Fruit fly (Drosophila melanogaster) whole organism, embryonic: ENCODE measurements around the gene Ass.

Experiments
- Atf6 ChIP-seq: fragments of 200-800 bp; sonication (Bioruptor generic); IDR thresholded peaks from 2 replicates; pipeline ENCODE4 v1.3.6; 2022; ENCODE audit warnings: missing biosample characterization, missing genetic modification characterization
- CG10654 ChIP-seq: fragments of 200-800 bp; sonication (Bioruptor generic); optimal IDR thresholded peaks from 2 replicates; lab custom pipeline; 2016; ENCODE audit warnings: missing biosample characterization, missing genetic modification characterization
- CG11093 ChIP-seq: fragments of 200-800 bp; sonication (Bioruptor generic); IDR thresholded peaks from 3 replicates; pipeline ENCODE4 v1.3.6; 2022; ENCODE audit warnings: missing biosample characterization, missing genetic modification characterization
- CG11247 ChIP-seq: fragments of 200-800 bp; sonication (Bioruptor generic); IDR thresholded peaks from 2 replicates; pipeline ENCODE4 v1.3.6; 2022; ENCODE audit warnings: missing biosample characterization, missing genetic modification characterization
- CG1233 ChIP-seq: fragments of 200-800 bp; sonication (Bioruptor generic); optimal IDR thresholded peaks from 4 replicates; lab custom pipeline; 2018; ENCODE audit warnings: missing biosample characterization, mild to moderate bottlenecking, missing genetic modification characterization
- CG12769 ChIP-seq: fragments of 200-800 bp; sonication (Bioruptor generic); optimal IDR thresholded peaks from 2 replicates; lab custom pipeline; 2019; ENCODE audit warnings: missing biosample characterization, mild to moderate bottlenecking, missing genetic modification characterization, moderate library complexity
- CG12942 ChIP-seq: fragments of 200-800 bp; sonication (Bioruptor generic); optimal IDR thresholded peaks from 3 replicates; lab custom pipeline; 2016; ENCODE audit warnings: missing biosample characterization, missing genetic modification characterization
- CG13424 ChIP-seq: fragments of 200-800 bp; sonication (Bioruptor generic); optimal IDR thresholded peaks from 2 replicates; lab custom pipeline; 2019; ENCODE audit warnings: missing biosample characterization, mild to moderate bottlenecking, missing genetic modification characterization, moderate library complexity
- CG14710 ChIP-seq: fragments of 200-800 bp; sonication (Bioruptor generic); optimal IDR thresholded peaks from 3 replicates; lab custom pipeline; 2019; ENCODE audit warnings: missing biosample characterization, mild to moderate bottlenecking, missing genetic modification characterization, moderate library complexity
- CG15601 ChIP-seq: fragments of 200-800 bp; sonication (Bioruptor generic); optimal IDR thresholded peaks from 3 replicates; lab custom pipeline; 2019; ENCODE audit warnings: missing biosample characterization, mild to moderate bottlenecking, missing genetic modification characterization, moderate library complexity
- CG17359 ChIP-seq: fragments of 200-800 bp; sonication (Bioruptor generic); optimal IDR thresholded peaks from 3 replicates; lab custom pipeline; 2018; ENCODE audit warnings: missing biosample characterization, mild to moderate bottlenecking, missing genetic modification characterization, moderate library complexity
- CG31365 ChIP-seq: fragments of 200-800 bp; sonication (Bioruptor generic); optimal IDR thresholded peaks from 2 replicates; lab custom pipeline; 2018; ENCODE audit warnings: missing biosample characterization, mild to moderate bottlenecking, missing genetic modification characterization
- CG31441 ChIP-seq: fragments of 200-800 bp; sonication (Bioruptor generic); IDR thresholded peaks from 2 replicates; pipeline ENCODE4 v1.3.6; 2022; ENCODE audit warnings: missing biosample characterization, missing genetic modification characterization
- CG3838 ChIP-seq: fragments of 200-800 bp; sonication (Bioruptor generic); optimal IDR thresholded peaks from 3 replicates; lab custom pipeline; 2016; ENCODE audit warnings: missing biosample characterization, missing genetic modification characterization
- CG43689 ChIP-seq: fragments of 200-800 bp; sonication (Bioruptor generic); IDR thresholded peaks from 2 replicates; pipeline ENCODE4 v1.3.6; 2022; ENCODE audit warnings: missing biosample characterization, missing genetic modification characterization
- CG6254 ChIP-seq: fragments of 200-800 bp; sonication (Bioruptor generic); optimal IDR thresholded peaks from 3 replicates; lab custom pipeline; 2017; ENCODE audit warnings: mild to moderate bottlenecking, missing biosample characterization, missing genetic modification reagents, missing genetic modification characterization
- CG7271 ChIP-seq: fragments of 200-800 bp; sonication (Bioruptor generic); optimal IDR thresholded peaks from 2 replicates; lab custom pipeline; 2018; ENCODE audit warnings: missing biosample characterization, mild to moderate bottlenecking, missing genetic modification characterization, moderate library complexity
- CG7372 ChIP-seq: fragments of 200-800 bp; sonication (Bioruptor generic); IDR thresholded peaks from 2 replicates; pipeline ENCODE4 v1.3.6; 2022; ENCODE audit warnings: missing biosample characterization, missing genetic modification characterization
- D ChIP-seq, 2 experiments: fragments of 200-800 bp in 1 of 2; fragments of >200 bp in 1 of 2; sonication (Bioruptor generic) in 1 of 2; optimal IDR thresholded peaks; 2 replicates in 1 of 2; 3 replicates in 1 of 2; lab custom pipeline; 2017; ENCODE audit warnings: mild to moderate bottlenecking in 1 of 2, missing biosample characterization in 1 of 2, missing genetic modification characterization in 1 of 2, missing genetic modification reagents in 1 of 2
- Dad ChIP-seq: fragments of 200-800 bp; sonication (Bioruptor generic); optimal IDR thresholded peaks from 3 replicates; lab custom pipeline; 2016; ENCODE audit warnings: missing biosample characterization, missing genetic modification characterization
- Dek ChIP-seq: fragments of 200-800 bp; sonication (Bioruptor generic); optimal IDR thresholded peaks from 3 replicates; lab custom pipeline; 2019; ENCODE audit warnings: missing biosample characterization, mild to moderate bottlenecking, missing genetic modification characterization, moderate library complexity
- E2f1 ChIP-seq: fragments of 200-800 bp; sonication (Bioruptor generic); IDR thresholded peaks from 2 replicates; pipeline ENCODE4 v1.3.6; 2022; ENCODE audit warnings: missing biosample characterization, missing genetic modification characterization
- E2f2 ChIP-seq: fragments of 200-800 bp; sonication (Bioruptor generic); IDR thresholded peaks from 2 replicates; pipeline ENCODE4 v1.3.6; 2022; ENCODE audit warnings: missing biosample characterization, missing genetic modification characterization
- H2.0 ChIP-seq: fragments of 200-800 bp; sonication (Bioruptor generic); IDR thresholded peaks from 2 replicates; pipeline ENCODE4 v1.3.6; 2022; ENCODE audit warnings: missing biosample characterization, missing genetic modification characterization
- Hr39 ChIP-seq: fragments of >200 bp; optimal IDR thresholded peaks from 2 replicates; lab custom pipeline; 2017
- Hr51 ChIP-seq, 2 experiments: fragments of 200-800 bp; sonication (Bioruptor generic); optimal IDR thresholded peaks; 2 replicates in 1 of 2; 3 replicates in 1 of 2; lab custom pipeline; 2016 to 2018; ENCODE audit warnings: missing biosample characterization in 2 of 2, missing genetic modification characterization in 2 of 2, mild to moderate bottlenecking in 1 of 2, moderate library complexity in 1 of 2
- Lim3 ChIP-seq: fragments of 200-800 bp; sonication (Bioruptor generic); IDR thresholded peaks from 2 replicates; pipeline ENCODE4 v1.3.6; 2022; ENCODE audit warnings: missing biosample characterization, missing genetic modification characterization
- Mes4 ChIP-seq: fragments of 200-800 bp; sonication (Bioruptor generic); optimal IDR thresholded peaks from 2 replicates; lab custom pipeline; 2016; ENCODE audit warnings: missing biosample characterization, missing genetic modification characterization
- Nf-YC ChIP-seq: fragments of 200-800 bp; optimal IDR thresholded peaks from 3 replicates; lab custom pipeline; 2019; ENCODE audit warnings: missing biosample characterization, mild to moderate bottlenecking, missing genetic modification characterization, moderate library complexity
- Six4 ChIP-seq: fragments of 200-800 bp; sonication (Bioruptor generic); optimal IDR thresholded peaks from 2 replicates; lab custom pipeline; 2016; ENCODE audit warnings: missing biosample characterization, missing genetic modification characterization
- Sox100B ChIP-seq: fragments of 200-800 bp; sonication (Bioruptor generic); optimal IDR thresholded peaks from 3 replicates; lab custom pipeline; 2018; ENCODE audit warnings: missing biosample characterization, mild to moderate bottlenecking, missing genetic modification characterization
- Trl ChIP-seq, 3 experiments: fragments of >200 bp in 2 of 3; fragments of 200-800 bp in 1 of 3; sonication (Bioruptor generic) in 1 of 3; optimal IDR thresholded peaks; 2 replicates in 1 of 3; 3 replicates in 2 of 3; lab custom pipeline; 2016 to 2017; ENCODE audit warnings: missing biosample characterization in 1 of 3, missing genetic modification characterization in 1 of 3
- btn ChIP-seq: fragments of 200-800 bp; sonication (Bioruptor generic); optimal IDR thresholded peaks from 2 replicates; lab custom pipeline; 2016; ENCODE audit warnings: missing biosample characterization, missing genetic modification characterization
- crp ChIP-seq, 2 experiments: fragments of 200-800 bp; sonication (Bioruptor generic); optimal IDR thresholded peaks; 2 replicates in 1 of 2; 3 replicates in 1 of 2; lab custom pipeline; 2017; ENCODE audit warnings: missing biosample characterization in 2 of 2, missing genetic modification characterization in 2 of 2, mild to moderate bottlenecking in 1 of 2, moderate library complexity in 1 of 2
- fd96Cb ChIP-seq: fragments of 200-800 bp; sonication (Bioruptor generic); optimal IDR thresholded peaks from 2 replicates; lab custom pipeline; 2018; ENCODE audit warnings: missing biosample characterization, mild to moderate bottlenecking, missing genetic modification characterization, moderate library complexity
- nom ChIP-seq: fragments of 200-800 bp; sonication (Bioruptor generic); optimal IDR thresholded peaks from 2 replicates; lab custom pipeline; 2017; ENCODE audit warnings: missing biosample characterization, missing genetic modification characterization, mild to moderate bottlenecking, moderate library complexity, missing genetic modification reagents
- ranshi ChIP-seq: fragments of 200-800 bp; sonication (Bioruptor generic); IDR thresholded peaks from 2 replicates; pipeline ENCODE4 v1.3.6; 2022; ENCODE audit warnings: missing biosample characterization, missing genetic modification characterization
- sens-2 ChIP-seq: fragments of 200-800 bp; sonication (Bioruptor generic); IDR thresholded peaks from 2 replicates; pipeline ENCODE4 v1.3.6; 2022; ENCODE audit warnings: missing biosample characterization, missing genetic modification characterization
- shn ChIP-seq: fragments of 200-800 bp; sonication (Bioruptor generic); optimal IDR thresholded peaks from 3 replicates; lab custom pipeline; 2016; ENCODE audit warnings: missing biosample characterization, missing genetic modification characterization
- slbo ChIP-seq: fragments of 200-800 bp; sonication (Bioruptor generic); IDR thresholded peaks from 2 replicates; pipeline ENCODE4 v1.3.6; 2022; ENCODE audit warnings: missing biosample characterization, missing genetic modification characterization
- stwl ChIP-seq: fragments of 200-800 bp; sonication (Bioruptor generic); optimal IDR thresholded peaks from 3 replicates; lab custom pipeline; 2018; ENCODE audit warnings: missing biosample characterization, mild to moderate bottlenecking, missing genetic modification characterization, moderate library complexity
- tap ChIP-seq: fragments of 200-800 bp; optimal IDR thresholded peaks from 3 replicates; lab custom pipeline; 2019; ENCODE audit warnings: missing biosample characterization, mild to moderate bottlenecking, missing genetic modification characterization, moderate library complexity
- tio ChIP-seq: fragments of 200-800 bp; sonication (Bioruptor generic); optimal IDR thresholded peaks from 2 replicates; lab custom pipeline; 2017; ENCODE audit warnings: missing biosample characterization, missing genetic modification characterization, inconsistent platforms
- unc-4 ChIP-seq: fragments of 200-800 bp; sonication (Bioruptor generic); IDR thresholded peaks from 2 replicates; pipeline ENCODE4 v1.3.6; 2022; ENCODE audit warnings: missing biosample characterization, missing genetic modification characterization; ENCODE audit not compliant: partially characterized antibody
- vfl ChIP-seq: fragments of 200-800 bp; sonication (Bioruptor generic); optimal IDR thresholded peaks from 2 replicates; lab custom pipeline; 2016; ENCODE audit warnings: missing biosample characterization, missing genetic modification characterization
- z ChIP-seq: fragments of 200-800 bp; sonication (Bioruptor generic); IDR thresholded peaks from 3 replicates; pipeline ENCODE4 v1.3.6; 2022; ENCODE audit warnings: missing biosample characterization, missing genetic modification characterization
- zen2 ChIP-seq: fragments of 200-800 bp; sonication (Bioruptor generic); IDR thresholded peaks from 3 replicates; pipeline ENCODE4 v1.3.6; 2022; ENCODE audit warnings: missing biosample characterization, missing genetic modification characterization; ENCODE audit not compliant: partially characterized antibody

The Ass gene

dm6 chr3R:6657278-6658246, 13.3 kb upstream of the Ass start, which contains the start of the genes CG1307 and twr (continued):
- TF ChIP-seq Dad (GFP tag; lab: Kevin White, UChicago) (no peak), CG17359 (no peak), CG7271 (no peak), btn (GFP tag; lab: Kevin White, UChicago) (no peak), Sox100B (GFP tag; lab: Kevin White, UChicago) (no peak), CG12942 (GFP tag; lab: Kevin White, UChicago) (no peak), tio (GFP tag; lab: Kevin White, UChicago) (no peak), fd96Cb (tag; lab: Kevin White, UChicago) (peak; percentile 20), stwl (tag; lab: Kevin White, UChicago) (peak; percentile 51), CG13424 (tag; lab: Kevin White, UChicago) (peak; percentile 59), Six4 (GFP tag; lab: Kevin White, UChicago) (no peak), vfl (GFP tag; lab: Kevin White, UChicago) (no peak), E2f1 (GFP tag; lab: Robert Waterston, UW) (0 out of 2 replicates have a peak, but pooled peaks have one; percentile 15), nom (GFP tag; lab: Kevin White, UChicago) (no peak), CG31365 (tag; lab: Kevin White, UChicago) (no peak), CG43689 (GFP tag; lab: Robert Waterston, UW) (no peak), CG1233 (GFP tag; lab: Kevin White, UChicago) (peak; percentile 42), tap (tag; lab: Kevin White, UChicago) (no peak), zen2 (no peak), CG15601 (tag; lab: Kevin White, UChicago) (no peak), z (no peak), CG10654 (GFP tag; lab: Kevin White, UChicago) (no peak), Atf6 (GFP tag; lab: Robert Waterston, UW) (no peak), CG14710 (peak; percentile 98), Dek (peak; percentile 51), CG11093 (0 out of 3 replicates have a peak, but pooled peaks have one; percentile 26), H2.0 (0 out of 2 replicates have a peak, but pooled peaks have one; percentile 12), CG3838 (GFP tag; lab: Kevin White, UChicago) (no peak), crp (GFP tag; optimal IDR thresholded peaks at IDR 0.05; lab: Kevin White, UChicago) (peak in 1 of 2 experiments; percentile 52), E2f2 (peak; percentile 81), CG11247 (GFP tag; lab: Robert Waterston, UW) (no peak), Trl (optimal IDR thresholded peaks at IDR 0.05; lab: Kevin White, UChicago) (no peak), Trl (GFP tag; optimal IDR thresholded peaks at IDR 0.05; lab: Kevin White, UChicago) (no peak), D (optimal IDR thresholded peaks at IDR 0.05; lab: Kevin White, UChicago) (no peak), D (GFP tag; optimal IDR thresholded peaks at IDR 0.05; lab: Kevin White, UChicago) (no peak), Mes4 (GFP tag; lab: Kevin White, UChicago) (no peak), CG7372 (GFP tag; lab: Robert Waterston, UW) (0 out of 2 replicates have a peak, but pooled peaks have one; percentile 15), Hr51 (GFP tag; optimal IDR thresholded peaks at IDR 0.05; lab: Kevin White, UChicago) (no peak), ranshi (GFP tag; lab: Robert Waterston, UW) (0 out of 2 replicates have a peak, but pooled peaks have one; percentile 13), slbo (GFP tag; lab: Robert Waterston, UW) (peak; percentile 49), CG6254 (GFP tag; lab: Kevin White, UChicago) (no peak), sens-2 (GFP tag; lab: Robert Waterston, UW) (no peak), CG12769 (tag; lab: Kevin White, UChicago) (no peak), Hr39 (lab: Kevin White, UChicago) (no peak), CG31441 (GFP tag; lab: Robert Waterston, UW) (no peak; the same call in 1 of the 2 replicates), unc-4 (GFP tag; lab: Robert Waterston, UW) (no peak), Lim3 (no peak), shn (GFP tag; lab: Kevin White, UChicago) (no peak), Nf-YC (tag; lab: Kevin White, UChicago) (no peak)
